Worm (Caenorhabditis elegans): Measurements from ENCODE around the gene bath-47.

DNA sequence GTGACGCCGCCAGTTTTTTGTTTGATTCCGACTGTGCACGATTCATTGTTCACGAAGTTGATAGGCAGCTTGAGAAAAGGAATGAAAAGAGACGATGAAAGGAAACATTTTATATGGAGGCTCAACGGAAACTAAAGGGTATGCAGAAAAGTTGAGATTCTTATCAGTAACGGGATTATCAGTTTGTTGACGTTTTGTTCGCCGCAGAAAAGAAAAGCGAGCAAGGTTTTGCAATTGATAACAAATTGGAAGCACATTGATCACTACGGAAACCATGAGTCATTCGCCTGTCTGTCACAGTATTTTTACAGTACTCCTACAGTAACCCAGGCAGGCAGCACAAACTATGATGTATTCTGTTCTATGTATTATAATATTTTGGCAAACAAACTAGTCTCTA lies 34.4 kb downstream of the bath-47 start:
- TF ChIP-seq elt-2 (tag; optimal IDR thresholded peaks at IDR 0.05) (peak; percentile 70), elt-3 (tag; optimal IDR thresholded peaks at IDR 0.05) (no peak), nhr-23 (tag; optimal IDR thresholded peaks at IDR 0.05) (no peak), ZK546.5 (tag; optimal IDR thresholded peaks at IDR 0.05) (no peak), nhr-28 (tag; optimal IDR thresholded peaks at IDR 0.05) (no peak), tbx-2 (tag; optimal IDR thresholded peaks at IDR 0.05) (no peak), zag-1 (tag; optimal IDR thresholded peaks at IDR 0.05) (no peak), jun-1 (tag; optimal IDR thresholded peaks at IDR 0.05) (no peak), skn-1 (tag; optimal IDR thresholded peaks at IDR 0.05) (no peak), lin-39 (tag; optimal IDR thresholded peaks at IDR 0.05) (no peak), nhr-43 (tag; optimal IDR thresholded peaks at IDR 0.05; ENCODE audit: poor library complexity, severe bottlenecking) (no peak), nhr-25 (tag; optimal IDR thresholded peaks at IDR 0.05) (no peak), lin-15B (tag; optimal IDR thresholded peaks at IDR 0.05) (no peak), aly-2 (tag; optimal IDR thresholded peaks at IDR 0.05) (no peak)

Data from whole organism, L3 larva.